Fruit fly (Drosophila melanogaster) whole organism, wandering third instar larva: ENCODE measurements around the gene CG34117.

ENCODE experiments used
- CG32264 ChIP-seq: fragments of 200-800 bp; sonication (Bioruptor generic); optimal IDR thresholded peaks from 2 replicates; lab custom pipeline; 2016; ENCODE audit warnings: missing biosample characterization, missing genetic modification characterization
- CrebA ChIP-seq: fragments of 200-800 bp; sonication (Bioruptor generic); optimal IDR thresholded peaks from 2 replicates; lab custom pipeline; 2016; ENCODE audit warnings: missing biosample characterization, mild to moderate bottlenecking, missing genetic modification characterization, borderline replicate concordance
- Dfd ChIP-seq: fragments of >200 bp; optimal IDR thresholded peaks from 2 replicates; lab custom pipeline; 2017; ENCODE audit warnings: missing biosample characterization, missing genetic modification characterization
- GATAd ChIP-seq: sonication (Bioruptor generic); optimal IDR thresholded peaks from 2 replicates; lab custom pipeline; 2016; ENCODE audit warnings: missing biosample characterization, missing genetic modification characterization
- Hr78 ChIP-seq: fragments of >200 bp; optimal IDR thresholded peaks from 2 replicates; lab custom pipeline; 2017; ENCODE audit warnings: missing biosample characterization, missing genetic modification characterization
- Jra ChIP-seq: sonication (Bioruptor generic); optimal IDR thresholded peaks from 2 replicates; lab custom pipeline; 2016; ENCODE audit warnings: missing biosample characterization, missing genetic modification characterization
- Myc ChIP-seq: fragments of >200 bp; optimal IDR thresholded peaks from 2 replicates; lab custom pipeline; 2017
- N ChIP-seq: fragments of >200 bp; optimal IDR thresholded peaks from 2 replicates; lab custom pipeline; 2018; ENCODE audit warnings: missing biosample characterization, missing external identifiers, missing genetic modification characterization
- Rel ChIP-seq, 2 experiments: fragments of 200-800 bp; sonication (Bioruptor generic) in 1 of 2; optimal IDR thresholded peaks; 2 replicates in 1 of 2; 3 replicates in 1 of 2; lab custom pipeline; 2016 to 2019; ENCODE audit warnings: mild to moderate bottlenecking in 2 of 2, missing biosample characterization in 2 of 2, missing genetic modification characterization in 2 of 2, moderate library complexity in 1 of 2
- Sp1 ChIP-seq: fragments of 200-800 bp; sonication (Bioruptor generic); optimal IDR thresholded peaks from 3 replicates; lab custom pipeline; 2019; ENCODE audit warnings: missing biosample characterization, mild to moderate bottlenecking, missing genetic modification characterization, moderate library complexity
- Vsx2 ChIP-seq: fragments of 200-300, 225-300 bp; sonication (Bioruptor generic); optimal IDR thresholded peaks from 2 replicates; lab custom pipeline; 2018; ENCODE audit warnings: missing biosample characterization, missing genetic modification characterization; ENCODE audit not compliant: partially characterized antibody
- br ChIP-seq: fragments of 200-800 bp; sonication (Bioruptor generic); optimal IDR thresholded peaks from 2 replicates; lab custom pipeline; 2016; ENCODE audit warnings: missing biosample characterization, missing genetic modification characterization
- brk ChIP-seq: fragments of 200-800 bp; sonication (Bioruptor generic); optimal IDR thresholded peaks from 2 replicates; lab custom pipeline; 2016; ENCODE audit warnings: missing biosample characterization, mild to moderate bottlenecking, missing genetic modification characterization
- dmrt93B ChIP-seq: fragments of 200-800 bp; sonication (Bioruptor generic); optimal IDR thresholded peaks from 2 replicates; lab custom pipeline; 2018; ENCODE audit warnings: missing biosample characterization, mild to moderate bottlenecking, missing genetic modification characterization
- dsf ChIP-seq: sonication (Bioruptor generic); optimal IDR thresholded peaks from 2 replicates; lab custom pipeline; 2016; ENCODE audit warnings: missing biosample characterization, missing genetic modification characterization, borderline replicate concordance
- ey ChIP-seq: fragments of 200-800 bp; sonication (Bioruptor generic); optimal IDR thresholded peaks from 2 replicates; lab custom pipeline; 2016; ENCODE audit warnings: missing biosample characterization, missing genetic modification characterization
- h ChIP-seq: fragments of 200-800 bp; sonication (Bioruptor generic); optimal IDR thresholded peaks from 3 replicates; lab custom pipeline; 2016; ENCODE audit warnings: missing biosample characterization, mild to moderate bottlenecking, missing genetic modification characterization
- lola ChIP-seq: fragments of >200 bp; optimal IDR thresholded peaks from 2 replicates; lab custom pipeline; 2017; ENCODE audit warnings: missing biosample characterization, missing genetic modification characterization
- pan ChIP-seq: fragments of >200 bp; optimal IDR thresholded peaks from 2 replicates; lab custom pipeline; 2017
- psq ChIP-seq: fragments of 200-800 bp; sonication (Bioruptor generic); optimal IDR thresholded peaks from 3 replicates; lab custom pipeline; 2017; ENCODE audit warnings: missing biosample characterization, mild to moderate bottlenecking, missing genetic modification characterization, moderate library complexity
- rgr ChIP-seq: fragments of 200-800 bp; sonication (Bioruptor generic); optimal IDR thresholded peaks from 3 replicates; lab custom pipeline; 2016; ENCODE audit warnings: missing biosample characterization, mild to moderate bottlenecking, missing genetic modification characterization
- sage ChIP-seq: fragments of 200-800 bp; sonication (Bioruptor generic); optimal IDR thresholded peaks from 2 replicates; lab custom pipeline; 2016; ENCODE audit warnings: missing biosample characterization, mild to moderate bottlenecking, missing genetic modification characterization
- sv ChIP-seq: fragments of 200-800 bp; sonication (Bioruptor generic); optimal IDR thresholded peaks from 3 replicates; lab custom pipeline; 2016; ENCODE audit warnings: missing biosample characterization, missing genetic modification characterization
- tai ChIP-seq: sonication (Bioruptor generic); optimal IDR thresholded peaks from 2 replicates; lab custom pipeline; 2016; ENCODE audit warnings: missing biosample characterization, missing genetic modification characterization
- woc ChIP-seq: sonication (Bioruptor generic); optimal IDR thresholded peaks from 2 replicates; lab custom pipeline; 2016; ENCODE audit warnings: missing biosample characterization, mild to moderate bottlenecking, missing genetic modification characterization

CG34117 gene

dm6 chr3R:9351415-9352379 is 48.2 kb downstream of the CG34117 start (continued):
- peak; percentile 73 for TF ChIP-seq h (GFP tag; lab: Kevin White, UChicago)

DNA sequence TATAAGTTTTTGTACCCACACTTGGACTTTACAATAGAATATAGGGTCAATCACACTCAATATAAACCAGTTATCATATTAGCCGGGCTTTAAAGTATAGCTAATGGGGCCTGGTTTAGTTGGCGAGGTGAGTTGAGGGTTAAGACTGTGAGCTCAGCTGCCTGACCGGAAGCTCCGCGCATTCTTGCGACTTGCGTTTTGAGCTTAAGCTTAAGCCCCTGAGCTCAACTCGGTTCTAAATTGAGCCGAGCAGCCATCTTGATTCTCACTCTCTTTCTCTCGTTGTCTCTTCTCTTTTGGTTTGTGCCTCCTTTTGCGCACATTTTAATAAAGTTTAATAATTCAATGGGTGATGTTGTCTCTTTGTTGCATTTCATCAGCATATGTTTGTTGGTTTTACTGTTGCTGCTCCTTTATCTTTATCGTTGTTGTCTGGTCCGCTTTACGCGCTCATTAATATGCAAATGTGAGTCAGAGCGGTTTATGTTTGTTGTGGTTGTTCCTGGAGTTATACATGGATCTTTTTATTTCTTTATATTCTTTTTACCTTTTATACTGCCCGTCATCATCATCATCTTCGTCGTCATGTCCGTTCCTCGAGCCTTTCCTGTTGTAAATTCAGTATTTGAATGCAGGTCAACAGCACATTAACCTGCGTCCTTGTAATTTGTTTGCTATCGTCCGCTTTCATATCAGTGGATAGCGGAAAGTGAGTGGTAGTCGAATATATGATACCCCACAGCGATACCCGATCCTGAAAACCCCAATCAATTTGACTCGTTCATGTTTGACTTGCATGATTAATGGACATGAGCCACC is 49.1 kb downstream of the CG34117 start:
- TF ChIP-seq rgr (GFP tag; lab: Kevin White, UChicago) (no peak), lola (no peak), sv (no peak), br (GFP tag; lab: Kevin White, UChicago) (no peak), Myc (lab: Kevin White, UChicago) (no peak), brk (GFP tag; lab: Kevin White, UChicago) (no peak), CG32264 (no peak), ey (GFP tag; lab: Kevin White, UChicago) (no peak), Jra (GFP tag; lab: Kevin White, UChicago) (no peak), dmrt93B (GFP tag; lab: Kevin White, UChicago) (no peak), CrebA (no peak), Sp1 (GFP tag; lab: Kevin White, UChicago) (no peak), psq (peak; percentile 87), GATAd (GFP tag; lab: Kevin White, UChicago) (no peak), Rel (GFP tag; optimal IDR thresholded peaks at IDR 0.05; lab: Kevin White, UChicago) (peak; percentile 23), Rel (tag; optimal IDR thresholded peaks at IDR 0.05; lab: Kevin White, UChicago) (no peak), Vsx2 (GFP tag; lab: Kevin White, UChicago) (no peak), dsf (GFP tag; lab: Kevin White, UChicago) (no peak), N (GFP tag; lab: Kevin White, UChicago) (no peak), tai (GFP tag; lab: Kevin White, UChicago) (no peak), pan (lab: Kevin White, UChicago) (peak; percentile 22), Hr78 (GFP tag; lab: Kevin White, UChicago) (no peak), woc (GFP tag; lab: Kevin White, UChicago) (no peak), Dfd (GFP tag; lab: Kevin White, UChicago) (no peak), sage (GFP tag; lab: Kevin White, UChicago) (no peak)
